Fruit fly (Drosophila melanogaster) whole organism, embryonic: ENCODE measurements around the gene CG44476.

ENCODE experiments used
- ATbp ChIP-seq: fragments of 200-800 bp; sonication (Bioruptor generic); optimal IDR thresholded peaks from 2 replicates; lab custom pipeline; 2017; ENCODE audit warnings: missing biosample characterization, mild to moderate bottlenecking, missing genetic modification characterization, missing genetic modification reagents
- Adf1 ChIP-seq: fragments of 200-800 bp; sonication (Bioruptor generic); IDR thresholded peaks from 2 replicates; pipeline ENCODE4 v1.3.6; 2022; ENCODE audit warnings: missing biosample characterization, missing genetic modification characterization
- Awh ChIP-seq: fragments of 200-800 bp; sonication (Bioruptor generic); IDR thresholded peaks from 2 replicates; pipeline ENCODE4, ENCODE4 v1.3.6; 2022; ENCODE audit warnings: missing biosample characterization, missing genetic modification characterization
- Blimp-1 ChIP-seq: fragments of 200-800 bp; sonication (Bioruptor generic); optimal IDR thresholded peaks from 3 replicates; lab custom pipeline; 2018; ENCODE audit warnings: missing biosample characterization, missing genetic modification characterization, mild to moderate bottlenecking, moderate library complexity, missing genetic modification reagents
- CG10274 ChIP-seq: fragments of 200-800 bp; sonication (Bioruptor generic); optimal IDR thresholded peaks from 3 replicates; lab custom pipeline; 2017; ENCODE audit warnings: missing biosample characterization, mild to moderate bottlenecking, missing genetic modification characterization
- CG10654 ChIP-seq: fragments of 200-800 bp; sonication (Bioruptor generic); optimal IDR thresholded peaks from 2 replicates; lab custom pipeline; 2016; ENCODE audit warnings: missing biosample characterization, missing genetic modification characterization
- CG11398 ChIP-seq: fragments of 200-800 bp; sonication (Bioruptor generic); optimal IDR thresholded peaks from 2 replicates; lab custom pipeline; 2016; ENCODE audit warnings: missing biosample characterization, missing genetic modification characterization
- CG12071 ChIP-seq: fragments of 200-800 bp; sonication (Bioruptor generic); optimal IDR thresholded peaks from 3 replicates; lab custom pipeline; 2018; ENCODE audit warnings: missing biosample characterization, mild to moderate bottlenecking, missing genetic modification characterization
- CG12659 ChIP-seq: fragments of 200-800 bp; sonication (Bioruptor generic); optimal IDR thresholded peaks from 3 replicates; lab custom pipeline; 2017; ENCODE audit warnings: mild to moderate bottlenecking, missing biosample characterization, missing genetic modification reagents, missing genetic modification characterization
- CG13424 ChIP-seq: fragments of 200-800 bp; sonication (Bioruptor generic); optimal IDR thresholded peaks from 2 replicates; lab custom pipeline; 2019; ENCODE audit warnings: missing biosample characterization, mild to moderate bottlenecking, missing genetic modification characterization, moderate library complexity
- CG14050 ChIP-seq: fragments of 200-800 bp; sonication (Bioruptor generic); IDR thresholded peaks from 3 replicates; pipeline ENCODE4 v1.3.6; 2022; ENCODE audit warnings: missing biosample characterization, missing genetic modification characterization
- CG1602 ChIP-seq: fragments of 200-800 bp; sonication (Bioruptor generic); optimal IDR thresholded peaks from 3 replicates; lab custom pipeline; 2016; ENCODE audit warnings: missing biosample characterization, missing genetic modification characterization
- CG1647 ChIP-seq: fragments of 200-800 bp; sonication (Bioruptor generic); optimal IDR thresholded peaks from 3 replicates; lab custom pipeline; 2016; ENCODE audit warnings: missing biosample characterization, missing genetic modification characterization
- CG17328 ChIP-seq: fragments of 200-800 bp; sonication (Bioruptor generic); IDR thresholded peaks from 2 replicates; pipeline ENCODE4 v1.3.6; 2022; ENCODE audit warnings: missing biosample characterization, missing genetic modification characterization
- CG30020 ChIP-seq: fragments of 200-800 bp; optimal IDR thresholded peaks from 2 replicates; lab custom pipeline; 2019; ENCODE audit warnings: missing biosample characterization, mild to moderate bottlenecking, missing genetic modification characterization, moderate library complexity
- CG31441 ChIP-seq: fragments of 200-800 bp; sonication (Bioruptor generic); IDR thresholded peaks from 2 replicates; pipeline ENCODE4 v1.3.6; 2022; ENCODE audit warnings: missing biosample characterization, missing genetic modification characterization
- CG4328 ChIP-seq: fragments of 200-800 bp; sonication (Bioruptor generic); optimal IDR thresholded peaks from 3 replicates; lab custom pipeline; 2017; ENCODE audit warnings: missing biosample characterization, missing genetic modification reagents, missing genetic modification characterization
- CG4617 ChIP-seq: fragments of 200-800 bp; sonication (Bioruptor generic); optimal IDR thresholded peaks from 3 replicates; lab custom pipeline; 2016; ENCODE audit warnings: missing biosample characterization, missing genetic modification characterization, borderline replicate concordance
- CG4730 ChIP-seq: fragments of 200-800 bp; sonication (Bioruptor generic); IDR thresholded peaks from 2 replicates; pipeline ENCODE4 v1.3.6; 2022; ENCODE audit warnings: missing biosample characterization, missing genetic modification characterization
- CG8388 ChIP-seq: fragments of 200-800 bp; sonication (Bioruptor generic); optimal IDR thresholded peaks from 2 replicates; lab custom pipeline; 2019; ENCODE audit warnings: missing biosample characterization, mild to moderate bottlenecking, missing genetic modification characterization, moderate library complexity
- CG8765 ChIP-seq: fragments of 200-800 bp; sonication (Bioruptor generic); IDR thresholded peaks from 2 replicates; pipeline ENCODE4 v1.3.6; 2022; ENCODE audit warnings: missing biosample characterization, missing genetic modification characterization
- CG9727 ChIP-seq: fragments of 200-800 bp; sonication (Bioruptor generic); optimal IDR thresholded peaks from 3 replicates; lab custom pipeline; 2017; ENCODE audit warnings: missing biosample characterization, mild to moderate bottlenecking, missing genetic modification characterization
- CG9932 ChIP-seq: fragments of 200-800 bp; sonication (Bioruptor generic); IDR thresholded peaks from 2 replicates; pipeline ENCODE4 v1.3.6; 2022; ENCODE audit warnings: missing biosample characterization, missing genetic modification characterization
- Dad ChIP-seq: fragments of 200-800 bp; sonication (Bioruptor generic); optimal IDR thresholded peaks from 3 replicates; lab custom pipeline; 2016; ENCODE audit warnings: missing biosample characterization, missing genetic modification characterization
- Drgx ChIP-seq: fragments of 200-800 bp; sonication (Bioruptor generic); IDR thresholded peaks from 2 replicates; pipeline ENCODE4 v1.3.6; 2022; ENCODE audit warnings: missing biosample characterization, missing genetic modification characterization
- E2f2 ChIP-seq: fragments of 200-800 bp; sonication (Bioruptor generic); IDR thresholded peaks from 2 replicates; pipeline ENCODE4 v1.3.6; 2022; ENCODE audit warnings: missing biosample characterization, missing genetic modification characterization
- Hr3 ChIP-seq: fragments of 200-800 bp; sonication (Bioruptor generic); optimal IDR thresholded peaks from 3 replicates; lab custom pipeline; 2016; ENCODE audit warnings: missing biosample characterization, missing genetic modification characterization
- MBD-R2 ChIP-seq: fragments of 200-800 bp; sonication (Bioruptor generic); IDR thresholded peaks from 2 replicates; pipeline ENCODE4 v1.3.6; 2022; ENCODE audit warnings: missing biosample characterization, missing genetic modification characterization
- Meics ChIP-seq: fragments of 200-800 bp; sonication (Bioruptor generic); optimal IDR thresholded peaks from 2 replicates; lab custom pipeline; 2017; ENCODE audit warnings: missing biosample characterization, mild to moderate bottlenecking, missing genetic modification characterization
- Oaz ChIP-seq: fragments of 200-800 bp; sonication (Bioruptor generic); IDR thresholded peaks from 2 replicates; pipeline ENCODE4 v1.3.6; 2022; ENCODE audit warnings: missing biosample characterization, missing genetic modification characterization
- Pdp1 ChIP-seq, 2 experiments: fragments of 200-800 bp; sonication (Bioruptor generic); optimal IDR thresholded peaks; 3 replicates each; lab custom pipeline; 2016; ENCODE audit warnings: missing biosample characterization in 2 of 2, missing genetic modification characterization in 2 of 2, mild to moderate bottlenecking in 1 of 2, moderate library complexity in 1 of 2
- TFAM ChIP-seq: fragments of 200-800 bp; sonication (Bioruptor generic); optimal IDR thresholded peaks from 2 replicates; lab custom pipeline; 2017; ENCODE audit warnings: missing biosample characterization, missing genetic modification characterization, inconsistent platforms
- Taf1 ChIP-seq: fragments of 200-800 bp; sonication (Bioruptor generic); IDR thresholded peaks from 2 replicates; pipeline ENCODE4 v1.3.6; 2022; ENCODE audit warnings: missing biosample characterization, missing genetic modification characterization
- crol ChIP-seq: fragments of 200-800 bp; sonication (Bioruptor generic); IDR thresholded peaks from 2 replicates; pipeline ENCODE4 v1.3.6; 2022; ENCODE audit warnings: missing biosample characterization, missing genetic modification characterization
- dmrt11E ChIP-seq: fragments of 200-800 bp; sonication (Bioruptor generic); optimal IDR thresholded peaks from 3 replicates; lab custom pipeline; 2018; ENCODE audit warnings: missing biosample characterization, mild to moderate bottlenecking, missing genetic modification characterization, moderate library complexity
- fd102C ChIP-seq: fragments of 200-800 bp; sonication (Bioruptor generic); optimal IDR thresholded peaks from 2 replicates; lab custom pipeline; 2018; ENCODE audit warnings: missing biosample characterization, mild to moderate bottlenecking, missing genetic modification characterization, moderate library complexity
- ftz-f1 ChIP-seq: fragments of 200-800 bp; sonication (Bioruptor generic); optimal IDR thresholded peaks from 2 replicates; lab custom pipeline; 2016; ENCODE audit warnings: missing biosample characterization, missing genetic modification characterization
- gsb-n ChIP-seq: fragments of 200-800 bp; sonication (Bioruptor generic); optimal IDR thresholded peaks from 3 replicates; lab custom pipeline; 2018; ENCODE audit warnings: missing biosample characterization, mild to moderate bottlenecking, missing genetic modification characterization
- ham ChIP-seq: fragments of 200-800 bp; sonication (Bioruptor generic); IDR thresholded peaks from 2 replicates; pipeline ENCODE4 v1.3.6; 2022; ENCODE audit warnings: missing biosample characterization, missing genetic modification characterization
- hkb ChIP-seq, 2 experiments: fragments of 200-800 bp in 1 of 2; fragments of >200 bp in 1 of 2; sonication (Bioruptor generic) in 1 of 2; IDR thresholded peaks in 1 of 2; optimal IDR thresholded peaks in 1 of 2; 2 replicates each; pipeline versions ENCODE4 v1.3.6 to Lab custom; 2017 to 2022; ENCODE audit warnings: missing biosample characterization in 1 of 2, missing genetic modification characterization in 1 of 2
- nau ChIP-seq: fragments of 200-800 bp; sonication (Bioruptor generic); optimal IDR thresholded peaks from 3 replicates; lab custom pipeline; 2017; ENCODE audit warnings: missing biosample characterization, mild to moderate bottlenecking, missing genetic modification characterization, missing genetic modification reagents
- pita ChIP-seq: fragments of 200-800 bp; sonication (Bioruptor generic); optimal IDR thresholded peaks from 2 replicates; lab custom pipeline; 2017; ENCODE audit warnings: missing biosample characterization, mild to moderate bottlenecking, missing genetic modification characterization
- row ChIP-seq: fragments of 200-800 bp; sonication (Bioruptor generic); IDR thresholded peaks from 3 replicates; pipeline ENCODE4 v1.3.6; 2022; ENCODE audit warnings: missing biosample characterization, missing genetic modification characterization
- scrt ChIP-seq: fragments of 200-800 bp; sonication (Bioruptor generic); optimal IDR thresholded peaks from 2 replicates; lab custom pipeline; 2018; ENCODE audit warnings: missing biosample characterization, mild to moderate bottlenecking, missing genetic modification characterization, moderate library complexity
- sima ChIP-seq: fragments of 200-800 bp; sonication (Bioruptor generic); optimal IDR thresholded peaks from 2 replicates; lab custom pipeline; 2016; ENCODE audit warnings: missing biosample characterization, missing genetic modification characterization
- slp2 ChIP-seq: fragments of 200-800 bp; sonication (Bioruptor generic); optimal IDR thresholded peaks from 2 replicates; lab custom pipeline; 2016; ENCODE audit warnings: missing biosample characterization, missing genetic modification characterization
- sr ChIP-seq: fragments of 200-800 bp; sonication (Bioruptor generic); IDR thresholded peaks from 3 replicates; pipeline ENCODE4 v1.3.6; 2022; ENCODE audit warnings: missing biosample characterization, missing genetic modification characterization
- ttk ChIP-seq: fragments of 200-800 bp; sonication (Bioruptor generic); IDR thresholded peaks from 2 replicates; pipeline ENCODE4 v2.1.2; 2022; ENCODE audit warnings: missing biosample characterization, missing genetic modification characterization
- unc-4 ChIP-seq: fragments of 200-800 bp; sonication (Bioruptor generic); IDR thresholded peaks from 2 replicates; pipeline ENCODE4 v1.3.6; 2022; ENCODE audit warnings: missing biosample characterization, missing genetic modification characterization; ENCODE audit not compliant: partially characterized antibody

CG44476 gene

DNA sequence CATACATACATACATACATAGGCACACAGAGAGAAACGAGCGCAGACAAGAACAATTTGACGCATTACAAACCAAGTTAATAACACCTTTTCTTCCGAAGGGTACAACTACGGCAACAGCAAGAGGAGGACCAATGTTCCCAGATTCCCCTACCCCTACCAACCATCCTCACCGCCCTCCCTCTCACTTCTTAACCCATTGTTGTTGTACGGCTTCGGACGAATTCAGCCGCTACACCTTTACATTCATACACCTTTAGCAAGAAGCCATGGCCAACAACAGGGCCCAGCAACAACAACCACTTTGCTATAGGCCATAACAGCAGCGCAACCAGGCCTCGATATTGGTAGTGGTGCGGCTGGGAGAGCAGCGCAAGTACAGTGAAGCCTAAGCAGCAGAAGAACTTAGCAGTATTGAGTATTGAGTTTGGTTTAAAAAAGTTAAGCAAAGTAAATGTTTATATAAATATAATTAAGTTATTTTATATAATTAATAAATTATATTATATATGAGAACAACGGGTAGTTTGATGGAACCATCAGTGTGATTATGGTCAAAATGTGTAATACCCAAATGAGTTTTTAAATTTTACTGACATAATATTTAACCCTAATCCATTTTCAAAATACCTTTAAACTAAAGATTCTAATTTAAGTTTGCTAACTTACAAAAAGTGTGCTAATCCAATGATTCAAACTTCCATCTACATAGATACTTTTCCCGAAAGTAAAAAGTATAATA, 37.6 kb upstream of the CG44476 start:
- TF ChIP-seq CG9932 (GFP tag; lab: Robert Waterston, UW) (peak; percentile 79), CG14050 (GFP tag; lab: Robert Waterston, UW) (no peak), Awh (GFP tag; lab: Robert Waterston, UW) (no peak), scrt (GFP tag; lab: Kevin White, UChicago) (no peak), CG17328 (peak; percentile 53; the same call in 1 of the 2 replicates), CG31441 (GFP tag; lab: Robert Waterston, UW) (peak; percentile 23; the same call in 1 of the 2 replicates), CG9727 (no peak), ham (GFP tag; lab: Robert Waterston, UW) (no peak), nau (GFP tag; lab: Kevin White, UChicago) (no peak), CG10274 (GFP tag; lab: Kevin White, UChicago) (no peak), Dad (GFP tag; lab: Kevin White, UChicago) (no peak), slp2 (GFP tag; lab: Kevin White, UChicago) (no peak), ftz-f1 (GFP tag; lab: Kevin White, UChicago) (peak; percentile 41), CG12071 (GFP tag; lab: Kevin White, UChicago) (no peak), CG10654 (no peak), CG11398 (GFP tag; lab: Kevin White, UChicago) (no peak), CG1602 (GFP tag; lab: Kevin White, UChicago) (no peak), pita (GFP tag; lab: Kevin White, UChicago) (no peak), CG1647 (GFP tag; lab: Kevin White, UChicago) (no peak), Adf1 (GFP tag; lab: Robert Waterston, UW) (peak; percentile 45; the same call in 1 of the 2 replicates), TFAM (GFP tag; lab: Kevin White, UChicago) (no peak), Taf1 (GFP tag; lab: Robert Waterston, UW) (peak; percentile 30; the same call in 1 of the 2 replicates), row (GFP tag; lab: Robert Waterston, UW) (peak; percentile 61; the same call in 2 of the 3 replicates), CG8765 (GFP tag; lab: Robert Waterston, UW) (peak; percentile 40; the same call in 1 of the 2 replicates), CG13424 (peak; percentile 33), dmrt11E (tag; lab: Kevin White, UChicago) (peak; percentile 2), ttk (GFP tag; lab: Robert Waterston, UW) (peak; percentile 17; the same call in 1 of the 2 replicates), fd102C (no peak), MBD-R2 (GFP tag; lab: Robert Waterston, UW) (0 out of 2 replicates have a peak, but pooled peaks have one; percentile 17), gsb-n (tag; lab: Kevin White, UChicago) (no peak), CG4617 (GFP tag; lab: Kevin White, UChicago) (no peak), Pdp1 (GFP tag; optimal IDR thresholded peaks at IDR 0.05; lab: Kevin White, UChicago) (peak in 1 of 2 experiments; percentile 48), sima (no peak), CG4730 (GFP tag; lab: Robert Waterston, UW) (peak; percentile 37; the same call in 1 of the 2 replicates), Oaz (GFP tag; lab: Robert Waterston, UW) (no peak), Drgx (peak; percentile 60; the same call in 1 of the 2 replicates), ATbp (no peak), sr (GFP tag; lab: Robert Waterston, UW) (no peak), CG12659 (GFP tag; lab: Kevin White, UChicago) (peak; percentile 39), crol (GFP tag; lab: Robert Waterston, UW) (peak; percentile 89), CG8388 (GFP tag; lab: Kevin White, UChicago) (no peak), Hr3 (GFP tag; lab: Kevin White, UChicago) (peak; percentile 10), E2f2 (GFP tag; lab: Robert Waterston, UW) (no peak; the same call in 1 of the 2 replicates), hkb (optimal IDR thresholded peaks at IDR 0.05; lab: Kevin White, UChicago) (no peak), hkb (GFP tag; IDR thresholded peaks at IDR 0.05; lab: Robert Waterston, UW) (no peak), Blimp-1 (no peak), CG4328 (no peak), CG30020 (tag; lab: Kevin White, UChicago) (no peak), Meics (peak; percentile 26), unc-4 (GFP tag; lab: Robert Waterston, UW) (no peak)
